Fruit fly (Drosophila melanogaster) S2 (cell line): ENCODE results near the gene CG7631.

Experiments
- CG8478 ChIP-seq: fragments of >200 bp; optimal IDR thresholded peaks from 2 replicates; lab custom pipeline; 2018
- CTCF ChIP-seq, 2 experiments: fragments of >200 bp; optimal IDR thresholded peaks; 2 replicates each; lab custom pipeline; 2018

dm6 chr2L:15628378-15628777 lies at the start of gene CG7631:
- no peak for TF ChIP-seq CG8478
- TF ChIP-seq CTCF (optimal IDR thresholded peaks at IDR 0.05; lab: Kevin White, UChicago), result no peak
